Fruit fly (Drosophila melanogaster) whole organism, embryonic: ENCODE results near the gene CG17572.

Experiments
- Antp ChIP-seq: fragments of 200-800 bp; sonication (Bioruptor generic); optimal IDR thresholded peaks from 3 replicates; lab custom pipeline; 2016; ENCODE audit warnings: missing biosample characterization, missing genetic modification characterization
- Asciz ChIP-seq: fragments of 200-800 bp; sonication (Bioruptor generic); optimal IDR thresholded peaks from 2 replicates; lab custom pipeline; 2017; ENCODE audit warnings: missing biosample characterization, mild to moderate bottlenecking, missing genetic modification characterization, missing genetic modification reagents
- CG10267 ChIP-seq: fragments of 200-800 bp; sonication (Bioruptor generic); optimal IDR thresholded peaks from 2 replicates; lab custom pipeline; 2018; ENCODE audit warnings: missing biosample characterization, mild to moderate bottlenecking, missing genetic modification characterization, moderate library complexity
- CG11456 ChIP-seq: fragments of 200-800 bp; sonication (Bioruptor generic); IDR thresholded peaks from 3 replicates; pipeline ENCODE4 v1.3.6; 2022; ENCODE audit warnings: missing biosample characterization, missing genetic modification characterization
- CG12104 ChIP-seq: fragments of 200-800 bp; sonication (Bioruptor generic); optimal IDR thresholded peaks from 3 replicates; lab custom pipeline; 2016; ENCODE audit warnings: missing biosample characterization, missing genetic modification characterization
- CG12236 ChIP-seq: fragments of 200-800 bp; sonication (Bioruptor generic); optimal IDR thresholded peaks from 2 replicates; lab custom pipeline; 2016; ENCODE audit warnings: missing biosample characterization, missing genetic modification characterization
- CG13624 ChIP-seq: fragments of 200-800 bp; sonication (Bioruptor generic); optimal IDR thresholded peaks from 2 replicates; lab custom pipeline; 2016; ENCODE audit warnings: missing biosample characterization, missing genetic modification characterization
- CG17328 ChIP-seq: fragments of 200-800 bp; sonication (Bioruptor generic); IDR thresholded peaks from 2 replicates; pipeline ENCODE4 v1.3.6; 2022; ENCODE audit warnings: missing biosample characterization, missing genetic modification characterization
- CG17385 ChIP-seq: fragments of 200-800 bp; sonication (Bioruptor generic); optimal IDR thresholded peaks from 3 replicates; lab custom pipeline; 2018; ENCODE audit warnings: missing biosample characterization, mild to moderate bottlenecking, missing genetic modification characterization
- CG17568 ChIP-seq: fragments of 200-800 bp; sonication (Bioruptor generic); optimal IDR thresholded peaks from 2 replicates; lab custom pipeline; 2018; ENCODE audit warnings: missing biosample characterization, mild to moderate bottlenecking, missing genetic modification characterization, moderate library complexity
- CG17612 ChIP-seq: fragments of 200-800 bp; sonication (Bioruptor generic); IDR thresholded peaks from 2 replicates; pipeline ENCODE4 v1.3.6; 2022; ENCODE audit warnings: missing biosample characterization, missing genetic modification characterization
- CG17912 ChIP-seq: fragments of 200-800 bp; sonication (Bioruptor generic); optimal IDR thresholded peaks from 2 replicates; lab custom pipeline; 2018; ENCODE audit warnings: missing biosample characterization, mild to moderate bottlenecking, missing genetic modification characterization
- CG2875 ChIP-seq: fragments of 200-800 bp; sonication (Bioruptor generic); optimal IDR thresholded peaks from 2 replicates; lab custom pipeline; 2017; ENCODE audit warnings: missing biosample characterization, mild to moderate bottlenecking, missing genetic modification characterization, missing genetic modification reagents
- CG3065 ChIP-seq: fragments of 200-800 bp; sonication (Bioruptor generic); optimal IDR thresholded peaks from 2 replicates; lab custom pipeline; 2016; ENCODE audit warnings: missing biosample characterization, missing genetic modification characterization
- CG32767 ChIP-seq: fragments of 200-800 bp; sonication (Bioruptor generic); IDR thresholded peaks from 2 replicates; pipeline ENCODE4 v1.3.6; 2022; ENCODE audit warnings: missing biosample characterization, missing genetic modification characterization
- CG33213 ChIP-seq: fragments of 200-800 bp; sonication (Bioruptor generic); optimal IDR thresholded peaks from 3 replicates; lab custom pipeline; 2016; ENCODE audit warnings: missing biosample characterization, missing genetic modification characterization
- CG7357 ChIP-seq: fragments of 200-800 bp; sonication (Bioruptor generic); IDR thresholded peaks from 3 replicates; pipeline ENCODE4 v1.3.6; 2022; ENCODE audit warnings: missing biosample characterization, missing genetic modification characterization
- CG7745 ChIP-seq: fragments of 200-800 bp; sonication (Bioruptor generic); optimal IDR thresholded peaks from 2 replicates; lab custom pipeline; 2018; ENCODE audit warnings: missing biosample characterization, mild to moderate bottlenecking, missing genetic modification characterization, moderate library complexity
- CG7963 ChIP-seq: fragments of 200-800 bp; sonication (Bioruptor generic); IDR thresholded peaks from 3 replicates; pipeline ENCODE4 v1.3.6; 2022; ENCODE audit warnings: missing biosample characterization, missing genetic modification characterization; ENCODE audit not compliant: partially characterized antibody
- CG8290 ChIP-seq, 3 experiments: fragments of 200-800 bp; sonication (Bioruptor generic); optimal IDR thresholded peaks; 2 replicates each; lab custom pipeline; 2016 to 2019; ENCODE audit warnings: missing biosample characterization in 3 of 3, missing genetic modification characterization in 3 of 3, mild to moderate bottlenecking in 2 of 3, moderate library complexity in 1 of 3
- CoRest ChIP-seq: fragments of 200-800 bp; sonication (Bioruptor generic); optimal IDR thresholded peaks from 3 replicates; lab custom pipeline; 2018; ENCODE audit warnings: missing biosample characterization, mild to moderate bottlenecking, missing genetic modification characterization, moderate library complexity
- D ChIP-seq, 2 experiments: fragments of 200-800 bp in 1 of 2; fragments of >200 bp in 1 of 2; sonication (Bioruptor generic) in 1 of 2; optimal IDR thresholded peaks; 2 replicates in 1 of 2; 3 replicates in 1 of 2; lab custom pipeline; 2017; ENCODE audit warnings: mild to moderate bottlenecking in 1 of 2, missing biosample characterization in 1 of 2, missing genetic modification characterization in 1 of 2, missing genetic modification reagents in 1 of 2
- Deaf1 ChIP-seq: fragments of 200-800 bp; optimal IDR thresholded peaks from 3 replicates; lab custom pipeline; 2019; ENCODE audit warnings: missing biosample characterization, mild to moderate bottlenecking, missing genetic modification characterization, moderate library complexity
- Gsc ChIP-seq: fragments of 200-800 bp; sonication (Bioruptor generic); IDR thresholded peaks from 2 replicates; pipeline ENCODE4 v1.3.6; 2022; ENCODE audit warnings: missing biosample characterization, missing genetic modification characterization
- HHEX ChIP-seq: fragments of 200-800 bp; sonication (Bioruptor generic); optimal IDR thresholded peaks from 3 replicates; lab custom pipeline; 2017; ENCODE audit warnings: missing biosample characterization, mild to moderate bottlenecking, missing genetic modification characterization, missing genetic modification reagents
- Hand ChIP-seq: fragments of 200-800 bp; sonication (Bioruptor generic); optimal IDR thresholded peaks from 2 replicates; lab custom pipeline; 2017; ENCODE audit warnings: mild to moderate bottlenecking, missing biosample characterization, missing genetic modification reagents, missing genetic modification characterization
- Mes4 ChIP-seq: fragments of 200-800 bp; sonication (Bioruptor generic); optimal IDR thresholded peaks from 2 replicates; lab custom pipeline; 2016; ENCODE audit warnings: missing biosample characterization, missing genetic modification characterization
- NK7.1 ChIP-seq: fragments of 200-800 bp; sonication (Bioruptor generic); optimal IDR thresholded peaks from 3 replicates; lab custom pipeline; 2016; ENCODE audit warnings: missing biosample characterization, missing genetic modification characterization
- Ravus ChIP-seq: fragments of 200-800 bp; sonication (Bioruptor generic); IDR thresholded peaks from 2 replicates; pipeline ENCODE4 v1.3.6; 2022; ENCODE audit warnings: missing biosample characterization, missing genetic modification characterization
- Rfx ChIP-seq: fragments of 200-800 bp; sonication (Bioruptor generic); IDR thresholded peaks from 2 replicates; pipeline ENCODE4 v1.3.6; 2022; ENCODE audit warnings: missing biosample characterization, missing genetic modification characterization
- Ssrp ChIP-seq: fragments of 200-800 bp; sonication (Bioruptor generic); optimal IDR thresholded peaks from 2 replicates; lab custom pipeline; 2018; ENCODE audit warnings: missing biosample characterization, mild to moderate bottlenecking, missing genetic modification characterization, moderate library complexity
- YL-1 ChIP-seq: fragments of 200-800 bp; sonication (Bioruptor generic); optimal IDR thresholded peaks from 3 replicates; lab custom pipeline; 2017; ENCODE audit warnings: missing biosample characterization, mild to moderate bottlenecking, missing genetic modification characterization
- btn ChIP-seq: fragments of 200-800 bp; sonication (Bioruptor generic); optimal IDR thresholded peaks from 2 replicates; lab custom pipeline; 2016; ENCODE audit warnings: missing biosample characterization, missing genetic modification characterization
- cas ChIP-seq: fragments of 200-800 bp; sonication (Bioruptor generic); IDR thresholded peaks from 2 replicates; pipeline ENCODE4 v1.3.6; 2022; ENCODE audit warnings: missing biosample characterization, missing genetic modification characterization
- croc ChIP-seq: fragments of 200-800 bp; sonication (Bioruptor generic); conservative IDR thresholded peaks from 3 replicates; pipeline ENCODE4 v1.3.6; 2022; ENCODE audit warnings: missing biosample characterization, missing genetic modification characterization
- grau ChIP-seq: fragments of 200-800 bp; optimal IDR thresholded peaks from 3 replicates; lab custom pipeline; 2019; ENCODE audit warnings: missing biosample characterization, mild to moderate bottlenecking, missing genetic modification characterization, moderate library complexity
- hbn ChIP-seq: fragments of 200-800 bp; sonication (Bioruptor generic); IDR thresholded peaks from 2 replicates; pipeline ENCODE4 v1.3.6; 2022; ENCODE audit warnings: missing biosample characterization, missing genetic modification characterization; ENCODE audit not compliant: partially characterized antibody
- jing ChIP-seq: fragments of 200-800 bp; sonication (Bioruptor generic); optimal IDR thresholded peaks from 2 replicates; lab custom pipeline; 2018; ENCODE audit warnings: missing biosample characterization, mild to moderate bottlenecking, missing genetic modification characterization
- kah ChIP-seq: fragments of 200-800 bp; sonication (Bioruptor generic); optimal IDR thresholded peaks from 2 replicates; lab custom pipeline; 2018; ENCODE audit warnings: missing biosample characterization, mild to moderate bottlenecking, missing genetic modification characterization
- klu ChIP-seq: fragments of 200-800 bp; sonication (Bioruptor generic); IDR thresholded peaks from 2 replicates; pipeline ENCODE4 v1.3.6; 2022; ENCODE audit warnings: missing biosample characterization, missing genetic modification characterization
- lmd ChIP-seq: fragments of 200-800 bp; sonication (Bioruptor generic); IDR thresholded peaks from 2 replicates; pipeline ENCODE4 v1.3.6; 2022; ENCODE audit warnings: missing biosample characterization, missing genetic modification characterization
- nom ChIP-seq: fragments of 200-800 bp; sonication (Bioruptor generic); optimal IDR thresholded peaks from 2 replicates; lab custom pipeline; 2017; ENCODE audit warnings: missing biosample characterization, missing genetic modification characterization, mild to moderate bottlenecking, moderate library complexity, missing genetic modification reagents
- otp ChIP-seq: fragments of 200-800 bp; sonication (Bioruptor generic); IDR thresholded peaks from 3 replicates; pipeline ENCODE4, ENCODE4 v1.3.6; 2022; ENCODE audit warnings: missing biosample characterization, missing genetic modification characterization
- ranshi ChIP-seq: fragments of 200-800 bp; sonication (Bioruptor generic); IDR thresholded peaks from 2 replicates; pipeline ENCODE4 v1.3.6; 2022; ENCODE audit warnings: missing biosample characterization, missing genetic modification characterization
- sd ChIP-seq: fragments of 200-800 bp; sonication (Bioruptor generic); optimal IDR thresholded peaks from 3 replicates; lab custom pipeline; 2018; ENCODE audit warnings: missing biosample characterization, mild to moderate bottlenecking, missing genetic modification characterization, moderate library complexity
- sisA ChIP-seq: fragments of 200-800 bp; sonication (Bioruptor generic); IDR thresholded peaks from 2 replicates; pipeline ENCODE4 v1.3.6; 2022; ENCODE audit warnings: missing biosample characterization, missing genetic modification characterization
- vfl ChIP-seq: fragments of 200-800 bp; sonication (Bioruptor generic); optimal IDR thresholded peaks from 2 replicates; lab custom pipeline; 2016; ENCODE audit warnings: missing biosample characterization, missing genetic modification characterization
- wek ChIP-seq: fragments of 200-800 bp; sonication (Bioruptor generic); optimal IDR thresholded peaks from 3 replicates; lab custom pipeline; 2018; ENCODE audit warnings: missing biosample characterization, mild to moderate bottlenecking, missing genetic modification characterization, moderate library complexity
- yki ChIP-seq: fragments of >200 bp; optimal IDR thresholded peaks from 3 replicates; lab custom pipeline; 2018

Gene CG17572

DNA sequence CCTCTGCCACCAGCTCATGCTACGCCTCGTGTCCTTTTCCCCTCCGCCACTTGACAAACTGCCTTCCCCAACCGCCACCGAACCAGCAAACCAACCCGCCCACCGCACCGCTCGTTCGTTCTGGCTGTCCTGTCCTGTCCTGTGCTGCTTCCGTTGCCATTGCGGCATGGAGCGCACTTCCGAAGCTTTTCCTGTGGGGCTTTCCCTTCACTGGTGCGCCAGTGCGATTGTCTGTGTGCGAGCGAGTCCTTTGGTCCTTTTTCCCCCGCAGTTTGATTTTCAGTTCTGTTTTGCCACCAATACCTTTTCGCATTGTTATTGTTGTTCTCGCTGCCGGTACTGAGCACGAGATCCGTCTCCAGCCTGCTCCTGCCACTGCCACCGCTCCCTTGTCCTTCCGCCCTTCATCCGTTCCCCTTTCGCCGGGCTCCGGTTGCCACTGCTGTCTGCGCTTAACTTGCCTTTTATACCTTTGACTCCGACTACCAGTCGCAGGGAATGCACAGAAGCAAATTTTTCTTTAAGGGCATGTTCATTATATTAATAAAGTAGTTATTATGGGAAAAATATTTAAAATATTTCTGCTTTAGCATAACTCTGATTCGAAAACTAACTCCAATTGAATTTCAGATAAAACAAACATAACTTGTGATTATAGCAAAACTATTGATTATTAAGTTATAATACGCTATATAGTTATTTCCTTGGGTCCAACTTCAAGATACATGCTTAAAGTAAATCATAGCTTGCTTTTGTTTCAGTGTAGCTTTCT lies 49.8 kb downstream of the CG17572 start (continued):
- no peak for TF ChIP-seq klu (GFP tag; lab: Robert Waterston, UW)
- TF ChIP-seq CG10267 (tag; lab: Kevin White, UChicago) = peak; percentile 63
- TF ChIP-seq CG8290 (GFP tag; optimal IDR thresholded peaks at IDR 0.05; lab: Kevin White, UChicago) = no peak
- peak in 1 of 2 experiments; percentile 22 for TF ChIP-seq CG8290 (tag; optimal IDR thresholded peaks at IDR 0.05; lab: Kevin White, UChicago)
- no peak for TF ChIP-seq Mes4 (GFP tag; lab: Kevin White, UChicago)
- TF ChIP-seq Gsc (GFP tag; lab: Robert Waterston, UW) = no peak
- TF ChIP-seq sd (tag; lab: Kevin White, UChicago) = peak; percentile 60
- TF ChIP-seq kah = peak; percentile 47
- TF ChIP-seq otp (GFP tag; lab: Robert Waterston, UW) = no peak
- TF ChIP-seq ranshi (GFP tag; lab: Robert Waterston, UW) = 0 out of 2 replicates have a peak, but pooled peaks have one; percentile 6
- TF ChIP-seq sisA (GFP tag; lab: Robert Waterston, UW) = peak; percentile 62
- no peak for TF ChIP-seq CG12236 (GFP tag; lab: Kevin White, UChicago)
- TF ChIP-seq wek (GFP tag; lab: Kevin White, UChicago) = no peak
- TF ChIP-seq btn (GFP tag; lab: Kevin White, UChicago) = no peak
- no peak for TF ChIP-seq hbn (GFP tag; lab: Robert Waterston, UW)
- TF ChIP-seq croc (GFP tag; lab: Robert Waterston, UW) = no peak; the same call in 2 of the 3 replicates
- TF ChIP-seq CG12104 (GFP tag; lab: Kevin White, UChicago) = peak; percentile 33
- TF ChIP-seq Rfx = peak; percentile 34; the same call in 1 of the 2 replicates
- TF ChIP-seq CG11456 (GFP tag; lab: Robert Waterston, UW) = peak; percentile 55; the same call in 1 of the 3 replicates
- TF ChIP-seq NK7.1 = no peak
- no peak for TF ChIP-seq CG7745 (tag; lab: Kevin White, UChicago)
- TF ChIP-seq Ravus = no peak
- no peak for TF ChIP-seq CG17568 (GFP tag; lab: Kevin White, UChicago)
- no peak for TF ChIP-seq CG17612 (GFP tag; lab: Robert Waterston, UW)
- TF ChIP-seq CoRest (tag; lab: Kevin White, UChicago) = peak; percentile 86
- peak; percentile 84 for TF ChIP-seq grau (tag; lab: Kevin White, UChicago)
- no peak for TF ChIP-seq CG7357 (GFP tag; lab: Robert Waterston, UW)
- peak; percentile 47 for TF ChIP-seq Asciz
- peak; percentile 41 for TF ChIP-seq jing (GFP tag; lab: Kevin White, UChicago)
- peak; percentile 41 for TF ChIP-seq nom (GFP tag; lab: Kevin White, UChicago)
- no peak for TF ChIP-seq CG32767 (GFP tag; lab: Robert Waterston, UW)
- peak; percentile 5 for TF ChIP-seq CG13624
- TF ChIP-seq Hand (GFP tag; lab: Kevin White, UChicago) = peak; percentile 86
- TF ChIP-seq CG17912 (GFP tag; lab: Kevin White, UChicago) = no peak
- TF ChIP-seq cas = no peak
- no peak for TF ChIP-seq CG7963 (GFP tag; lab: Robert Waterston, UW)
- no peak for TF ChIP-seq CG3065 (GFP tag; lab: Kevin White, UChicago)
- TF ChIP-seq vfl (GFP tag; lab: Kevin White, UChicago) = peak; percentile 38
- peak; percentile 54 for TF ChIP-seq Deaf1 (tag; lab: Kevin White, UChicago)
- no peak for TF ChIP-seq D (optimal IDR thresholded peaks at IDR 0.05; lab: Kevin White, UChicago)
- peak; percentile 67 for TF ChIP-seq D (GFP tag; optimal IDR thresholded peaks at IDR 0.05; lab: Kevin White, UChicago)
- peak; percentile 78 for TF ChIP-seq HHEX (GFP tag; lab: Kevin White, UChicago)
- peak; percentile 5 for TF ChIP-seq YL-1 (GFP tag; lab: Kevin White, UChicago)
- TF ChIP-seq CG17328 = no peak; the same call in 1 of the 2 replicates
- TF ChIP-seq CG33213 (GFP tag; lab: Kevin White, UChicago) = no peak
- TF ChIP-seq CG2875 (GFP tag; lab: Kevin White, UChicago) = peak; percentile 34
- peak; percentile 55 for TF ChIP-seq lmd (GFP tag; lab: Robert Waterston, UW)
- TF ChIP-seq Ssrp (tag; lab: Kevin White, UChicago) = peak; percentile 76
- TF ChIP-seq Antp (GFP tag; lab: Kevin White, UChicago) = no peak
- TF ChIP-seq CG17385 = peak; percentile 76
- no peak for TF ChIP-seq yki (lab: Kevin White, UChicago)
